Worm (Caenorhabditis elegans): ENCODE measurements around the gene odr-2.

Gene odr-2

DNA sequence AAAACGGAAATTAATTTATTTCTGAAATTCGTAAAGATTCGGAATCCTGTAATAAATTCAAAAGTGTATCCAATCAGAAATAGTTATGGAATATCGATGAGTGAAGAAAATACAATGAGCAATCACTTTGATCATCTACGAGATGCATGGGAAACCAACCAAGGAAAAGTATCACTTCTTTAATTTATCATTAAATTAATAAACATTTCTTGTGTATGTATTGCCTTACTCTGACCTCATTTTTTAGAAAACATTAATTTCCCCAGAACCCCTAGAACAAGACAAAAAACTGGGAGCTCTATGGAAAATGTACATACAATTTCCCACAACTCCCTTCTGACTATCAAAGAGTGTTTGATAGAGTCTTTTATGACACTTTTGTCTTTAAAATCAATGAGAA, 30.6 kb downstream of the odr-2 start, which contains the start of gene F10D2.16:
Gene F10D2.16 (plus strand): TSS at position 301 of the 400 bp plus-strand sequence.
- no peak for TF ChIP-seq rec-8 (tag; optimal IDR thresholded peaks at IDR 0.05)
- TF ChIP-seq B0035.1 (tag; optimal IDR thresholded peaks at IDR 0.05): no peak
- TF ChIP-seq ceh-40 (GFP tag; IDR thresholded peaks at IDR 0.05): no peak
- no peak for TF ChIP-seq F39B2.1 (GFP tag; IDR thresholded peaks at IDR 0.05)
- TF ChIP-seq sdz-38 (tag; optimal IDR thresholded peaks at IDR 0.05): no peak
- no peak for TF ChIP-seq ekl-4 (GFP tag; IDR thresholded peaks at IDR 0.05)
- TF ChIP-seq ceh-100 (GFP tag; IDR thresholded peaks at IDR 0.05): no peak
- no peak for TF ChIP-seq lin-26 (GFP tag; IDR thresholded peaks at IDR 0.05)
- TF ChIP-seq somi-1 (GFP tag; optimal IDR thresholded peaks at IDR 0.05): no peak
- TF ChIP-seq F33H1.4 (GFP tag; IDR thresholded peaks at IDR 0.05): no peak
- no peak for TF ChIP-seq ama-1 (optimal IDR thresholded peaks at IDR 0.05)
- TF ChIP-seq ama-1 (GFP tag; optimal IDR thresholded peaks at IDR 0.05): no peak
- TF ChIP-seq athp-1 (tag; optimal IDR thresholded peaks at IDR 0.05): no peak
- no peak for TF ChIP-seq akir-1 (GFP tag; optimal IDR thresholded peaks at IDR 0.05)
- no peak for TF ChIP-seq snpc-4 (GFP tag; optimal IDR thresholded peaks at IDR 0.05)
- TF ChIP-seq snpc-4 (tag; optimal IDR thresholded peaks at IDR 0.05): no peak
- TF ChIP-seq ztf-26 (tag; optimal IDR thresholded peaks at IDR 0.05): no peak
- no peak for TF ChIP-seq F23B12.7 (tag; optimal IDR thresholded peaks at IDR 0.05; ENCODE audit: insufficient read depth)

- TF ChIP-seq fkh-3 (tag; optimal IDR thresholded peaks at IDR 0.05) (no peak), efl-1 (GFP tag; optimal IDR thresholded peaks at IDR 0.05) (no peak), F55B11.4 (tag; optimal IDR thresholded peaks at IDR 0.05; ENCODE audit: borderline replicate concordance, insufficient read depth) (no peak), die-1 (tag; optimal IDR thresholded peaks at IDR 0.05) (no peak), egl-44 (GFP tag; IDR thresholded peaks at IDR 0.05) (no peak), dpl-1 (GFP tag; optimal IDR thresholded peaks at IDR 0.05) (no peak), T07F8.4 (tag; optimal IDR thresholded peaks at IDR 0.05) (no peak), somi-1 (GFP tag; optimal IDR thresholded peaks at IDR 0.05) (no peak), nhr-80 (tag; optimal IDR thresholded peaks at IDR 0.05) (no peak), ets-4 (GFP tag; optimal IDR thresholded peaks at IDR 0.05) (no peak), zfh-2 (GFP tag; conservative IDR thresholded peaks at IDR 0.05) (no peak), K12H6.12 (tag; optimal IDR thresholded peaks at IDR 0.05) (no peak), sptf-2 (GFP tag; optimal IDR thresholded peaks at IDR 0.05) (no peak), ceh-40 (GFP tag; IDR thresholded peaks at IDR 0.05) (no peak)
These were observed 33.5 kb downstream of the odr-2 start for ce11 chrV:7136859-7137258.

- TF ChIP-seq K12H6.12 (tag; optimal IDR thresholded peaks at IDR 0.05) (no peak), F52B5.7 (tag; optimal IDR thresholded peaks at IDR 0.05) (no peak), somi-1 (GFP tag; optimal IDR thresholded peaks at IDR 0.05) (no peak), nhr-27 (tag; optimal IDR thresholded peaks at IDR 0.05) (no peak), F23B12.7 (tag; optimal IDR thresholded peaks at IDR 0.05; ENCODE audit: insufficient read depth) (no peak), unc-62 (GFP tag; optimal IDR thresholded peaks at IDR 0.05) (no peak), F49E8.2 (tag; optimal IDR thresholded peaks at IDR 0.05; ENCODE audit: insufficient read depth) (no peak), ceh-40 (GFP tag; IDR thresholded peaks at IDR 0.05) (no peak), madf-3 (GFP tag; IDR thresholded peaks at IDR 0.05) (no peak), lag-1 (GFP tag; IDR thresholded peaks at IDR 0.05) (no peak), Y53G8AR.9 (GFP tag; conservative IDR thresholded peaks at IDR 0.05) (no peak), gei-17 (GFP tag; optimal IDR thresholded peaks at IDR 0.05) (no peak), Y56A3A.18 (GFP tag; IDR thresholded peaks at IDR 0.05) (no peak), Y53F4B.3 (GFP tag; IDR thresholded peaks at IDR 0.05) (no peak), repo-1 (tag; optimal IDR thresholded peaks at IDR 0.05) (no peak)
These were observed 35.0 kb downstream of the odr-2 start, which contains the start of gene str-112 for ce11 chrV:7138320-7138719. str-112 (minus strand) TSS chrV:7138420.
